Fruit fly (Drosophila melanogaster) whole organism, wandering third instar larva: ENCODE measurements around the gene TwdlS.

Experiments used
- Abd-B ChIP-seq: fragments of >200 bp; optimal IDR thresholded peaks from 2 replicates; lab custom pipeline; 2017; ENCODE audit warnings: missing biosample characterization, missing genetic modification characterization
- CrebA ChIP-seq: fragments of 200-800 bp; sonication (Bioruptor generic); optimal IDR thresholded peaks from 2 replicates; lab custom pipeline; 2016; ENCODE audit warnings: missing biosample characterization, mild to moderate bottlenecking, missing genetic modification characterization, borderline replicate concordance
- Dfd ChIP-seq: fragments of >200 bp; optimal IDR thresholded peaks from 2 replicates; lab custom pipeline; 2017; ENCODE audit warnings: missing biosample characterization, missing genetic modification characterization
- Dif ChIP-seq: fragments of 200-275, 200-300 bp; sonication (Bioruptor generic); optimal IDR thresholded peaks from 2 replicates; lab custom pipeline; 2018; ENCODE audit warnings: missing biosample characterization, missing genetic modification characterization; ENCODE audit not compliant: partially characterized antibody
- GATAd ChIP-seq: sonication (Bioruptor generic); optimal IDR thresholded peaks from 2 replicates; lab custom pipeline; 2016; ENCODE audit warnings: missing biosample characterization, missing genetic modification characterization
- HLH106 ChIP-seq: fragments of 200-800 bp; optimal IDR thresholded peaks from 3 replicates; lab custom pipeline; 2019; ENCODE audit warnings: missing biosample characterization, mild to moderate bottlenecking, missing genetic modification characterization, moderate library complexity
- Hnf4 ChIP-seq: fragments of 200-800 bp; sonication (Bioruptor generic); optimal IDR thresholded peaks from 2 replicates; lab custom pipeline; 2016; ENCODE audit warnings: missing biosample characterization, mild to moderate bottlenecking, missing genetic modification characterization
- Hr78 ChIP-seq: fragments of >200 bp; optimal IDR thresholded peaks from 2 replicates; lab custom pipeline; 2017; ENCODE audit warnings: missing biosample characterization, missing genetic modification characterization
- Hr83 ChIP-seq: fragments of 200-300 bp; sonication (Bioruptor generic); optimal IDR thresholded peaks from 2 replicates; lab custom pipeline; 2016; ENCODE audit warnings: missing biosample characterization, mild to moderate bottlenecking, missing genetic modification characterization, moderate library complexity; ENCODE audit not compliant: poor library complexity, severe bottlenecking
- Jra ChIP-seq: sonication (Bioruptor generic); optimal IDR thresholded peaks from 2 replicates; lab custom pipeline; 2016; ENCODE audit warnings: missing biosample characterization, missing genetic modification characterization
- Mio ChIP-seq: sonication (Bioruptor generic); optimal IDR thresholded peaks from 2 replicates; lab custom pipeline; 2016; ENCODE audit warnings: missing biosample characterization, missing genetic modification characterization
- Myc ChIP-seq: fragments of >200 bp; optimal IDR thresholded peaks from 2 replicates; lab custom pipeline; 2017
- N ChIP-seq: fragments of >200 bp; optimal IDR thresholded peaks from 2 replicates; lab custom pipeline; 2018; ENCODE audit warnings: missing biosample characterization, missing external identifiers, missing genetic modification characterization
- OdsH ChIP-seq: fragments of 200-800 bp; sonication (Bioruptor generic); optimal IDR thresholded peaks from 2 replicates; lab custom pipeline; 2016; ENCODE audit warnings: missing biosample characterization, mild to moderate bottlenecking, missing genetic modification characterization
- Rel ChIP-seq, 2 experiments: fragments of 200-800 bp; sonication (Bioruptor generic) in 1 of 2; optimal IDR thresholded peaks; 2 replicates in 1 of 2; 3 replicates in 1 of 2; lab custom pipeline; 2016 to 2019; ENCODE audit warnings: mild to moderate bottlenecking in 2 of 2, missing biosample characterization in 2 of 2, missing genetic modification characterization in 2 of 2, moderate library complexity in 1 of 2
- Vsx2 ChIP-seq: fragments of 200-300, 225-300 bp; sonication (Bioruptor generic); optimal IDR thresholded peaks from 2 replicates; lab custom pipeline; 2018; ENCODE audit warnings: missing biosample characterization, missing genetic modification characterization; ENCODE audit not compliant: partially characterized antibody
- br ChIP-seq: fragments of 200-800 bp; sonication (Bioruptor generic); optimal IDR thresholded peaks from 2 replicates; lab custom pipeline; 2016; ENCODE audit warnings: missing biosample characterization, missing genetic modification characterization
- dl ChIP-seq, 2 experiments: fragments of 175-275, 200-275 bp in 1 of 2; fragments of 200-275 bp in 1 of 2; sonication (Bioruptor generic); optimal IDR thresholded peaks; lab custom pipeline; 2018; ENCODE audit warnings: mild to moderate bottlenecking in 2 of 2, missing biosample characterization in 2 of 2, missing genetic modification characterization in 2 of 2, moderate library complexity in 2 of 2; ENCODE audit not compliant: partially characterized antibody in 2 of 2, insufficient read depth in 1 of 2
- dmrt93B ChIP-seq: fragments of 200-800 bp; sonication (Bioruptor generic); optimal IDR thresholded peaks from 2 replicates; lab custom pipeline; 2018; ENCODE audit warnings: missing biosample characterization, mild to moderate bottlenecking, missing genetic modification characterization
- dsf ChIP-seq: sonication (Bioruptor generic); optimal IDR thresholded peaks from 2 replicates; lab custom pipeline; 2016; ENCODE audit warnings: missing biosample characterization, missing genetic modification characterization, borderline replicate concordance
- ey ChIP-seq: fragments of 200-800 bp; sonication (Bioruptor generic); optimal IDR thresholded peaks from 2 replicates; lab custom pipeline; 2016; ENCODE audit warnings: missing biosample characterization, missing genetic modification characterization
- foxo ChIP-seq, 2 experiments: fragments of 200-800 bp; sonication (Bioruptor generic); optimal IDR thresholded peaks; 2 replicates in 1 of 2; 3 replicates in 1 of 2; lab custom pipeline; 2016 to 2017; ENCODE audit warnings: missing biosample characterization in 2 of 2, missing genetic modification characterization in 2 of 2
- fru ChIP-seq: fragments of 200-800 bp; sonication (Bioruptor generic); optimal IDR thresholded peaks from 3 replicates; lab custom pipeline; 2016; ENCODE audit warnings: missing biosample characterization, mild to moderate bottlenecking, missing genetic modification characterization
- pan ChIP-seq: fragments of >200 bp; optimal IDR thresholded peaks from 2 replicates; lab custom pipeline; 2017
- psq ChIP-seq: fragments of 200-800 bp; sonication (Bioruptor generic); optimal IDR thresholded peaks from 3 replicates; lab custom pipeline; 2017; ENCODE audit warnings: missing biosample characterization, mild to moderate bottlenecking, missing genetic modification characterization, moderate library complexity
- rgr ChIP-seq: fragments of 200-800 bp; sonication (Bioruptor generic); optimal IDR thresholded peaks from 3 replicates; lab custom pipeline; 2016; ENCODE audit warnings: missing biosample characterization, mild to moderate bottlenecking, missing genetic modification characterization
- usp ChIP-seq: fragments of >200 bp; optimal IDR thresholded peaks from 2 replicates; lab custom pipeline; 2017; ENCODE audit warnings: missing biosample characterization, missing genetic modification characterization
- woc ChIP-seq: sonication (Bioruptor generic); optimal IDR thresholded peaks from 2 replicates; lab custom pipeline; 2016; ENCODE audit warnings: missing biosample characterization, mild to moderate bottlenecking, missing genetic modification characterization

TwdlS gene

DNA sequence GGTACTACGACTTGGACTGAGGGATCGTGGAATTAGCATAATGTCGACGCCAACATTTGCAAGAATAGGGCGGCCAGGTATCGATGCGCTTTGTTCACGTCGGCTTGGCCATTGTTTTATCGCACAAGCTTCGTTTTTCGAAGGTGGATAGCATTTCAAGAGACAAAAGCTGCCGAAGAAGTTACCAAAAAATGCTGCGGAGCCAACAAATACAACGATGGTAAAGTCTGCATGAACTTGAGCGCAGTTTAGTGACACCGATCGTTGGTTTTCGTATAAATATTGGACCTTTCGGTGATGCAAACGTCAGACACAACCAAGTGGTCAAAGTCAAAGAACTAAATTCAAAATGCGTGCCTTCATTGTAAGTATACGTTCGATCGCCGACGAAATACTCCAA lies 17.7 kb upstream of the TwdlS start, which contains the start of gene TwdlM:
TwdlM (plus strand) TSS at position 301 of the 400 bp plus-strand sequence.
- TF ChIP-seq dsf: no peak

DNA sequence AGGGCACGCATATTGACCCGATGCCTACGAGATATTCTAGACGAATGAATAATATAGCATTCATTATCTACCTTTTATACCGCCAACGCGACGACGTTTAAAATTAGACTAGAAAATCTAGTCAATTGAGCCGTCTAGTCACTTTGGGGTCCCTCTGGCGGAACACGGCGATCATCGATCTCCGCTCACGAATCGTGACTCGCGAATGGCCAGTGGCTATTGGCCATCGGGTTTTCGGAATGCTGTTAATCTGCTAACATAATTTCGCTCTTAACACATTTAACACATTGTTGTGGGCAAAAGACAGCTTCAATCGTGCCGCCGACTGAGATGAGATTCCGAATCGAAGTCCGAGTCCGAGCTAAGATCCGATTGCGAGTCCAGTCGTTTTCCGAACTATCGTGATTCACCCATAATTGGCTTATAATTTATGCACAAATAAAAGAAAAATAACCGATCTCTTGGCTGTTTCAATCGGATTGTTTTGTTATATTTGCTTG lies 15.1 kb upstream of the TwdlS start, which contains the start of gene TwdlP:
TwdlP (minus strand) TSS at position 51 of the 500 bp plus-strand sequence.
- no peak for TF ChIP-seq br (GFP tag; lab: Kevin White, UChicago)
- TF ChIP-seq ey (GFP tag; lab: Kevin White, UChicago): no peak
- TF ChIP-seq Hnf4 (GFP tag; lab: Kevin White, UChicago): no peak
- no peak for TF ChIP-seq GATAd (GFP tag; lab: Kevin White, UChicago)
- TF ChIP-seq Myc (lab: Kevin White, UChicago): no peak
- TF ChIP-seq Abd-B: no peak
- no peak for TF ChIP-seq Vsx2
- no peak for TF ChIP-seq woc
- no peak for TF ChIP-seq usp
- TF ChIP-seq HLH106 (tag; lab: Kevin White, UChicago): no peak
- TF ChIP-seq pan (lab: Kevin White, UChicago): no peak
- no peak for TF ChIP-seq Rel (GFP tag; optimal IDR thresholded peaks at IDR 0.05; lab: Kevin White, UChicago)
- no peak for TF ChIP-seq Rel (tag; optimal IDR thresholded peaks at IDR 0.05; lab: Kevin White, UChicago)
- TF ChIP-seq rgr: no peak
- no peak for TF ChIP-seq Dfd
- TF ChIP-seq psq (GFP tag; lab: Kevin White, UChicago): no peak
- no peak for TF ChIP-seq dsf
- TF ChIP-seq Hr83: no peak

DNA sequence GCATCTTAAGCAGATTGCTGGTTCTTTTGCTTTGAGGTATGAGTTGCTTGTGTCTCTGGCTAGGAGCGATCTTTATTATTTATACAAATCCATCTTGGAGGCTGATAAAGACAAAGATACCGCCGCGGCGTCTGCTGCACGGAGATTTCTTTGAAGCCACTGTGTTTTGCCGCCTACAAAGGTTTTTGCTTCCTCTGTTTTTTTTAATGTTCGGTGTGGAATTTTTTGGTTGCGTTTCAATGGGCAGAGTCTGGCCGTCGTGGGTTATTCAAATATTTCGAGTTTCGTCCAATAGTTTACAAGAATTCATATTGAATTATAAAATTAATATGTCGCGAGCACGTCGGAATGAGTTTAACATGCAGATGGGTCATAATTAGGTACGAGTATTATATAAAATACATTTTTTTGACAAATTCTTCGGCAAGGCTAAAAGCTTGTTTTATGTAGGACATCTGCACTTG lies 13.0 kb upstream of the TwdlS start, which contains the start of gene TwdlB:
TwdlB (minus strand) TSS at position 51 of the 464 bp plus-strand sequence.
- TF ChIP-seq foxo (GFP tag; optimal IDR thresholded peaks at IDR 0.05; lab: Kevin White, UChicago): no peak
- no peak for TF ChIP-seq Hr83
- no peak for TF ChIP-seq woc
- no peak for TF ChIP-seq pan (lab: Kevin White, UChicago)
- no peak for TF ChIP-seq fru (GFP tag; lab: Kevin White, UChicago)
- TF ChIP-seq CrebA (GFP tag; lab: Kevin White, UChicago): no peak

DNA sequence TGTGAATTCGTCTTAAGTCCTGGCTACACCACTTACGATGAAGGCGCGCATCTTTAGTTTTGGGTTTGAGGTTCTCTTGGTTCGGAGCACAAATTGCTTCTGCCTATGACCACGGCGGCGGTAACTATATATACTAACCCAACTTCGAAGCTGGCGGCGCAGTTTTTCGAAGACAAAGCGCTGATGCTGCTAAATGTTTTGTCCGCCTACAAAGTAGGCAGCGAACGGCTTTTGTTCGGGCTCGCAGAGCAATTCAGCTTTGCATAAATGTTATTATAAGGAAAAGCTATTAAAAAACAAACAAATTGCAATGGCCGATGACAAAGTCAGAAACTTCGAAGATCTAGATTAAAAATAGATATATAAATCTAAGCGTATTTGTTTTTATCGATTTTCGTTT lies 10.9 kb upstream of the TwdlS start, which contains the start of gene TwdlL:
TwdlL (minus strand) TSS at position 101 of the 400 bp plus-strand sequence.
- TF ChIP-seq fru (GFP tag; lab: Kevin White, UChicago): no peak
- no peak for TF ChIP-seq Mio (GFP tag; lab: Kevin White, UChicago)
- TF ChIP-seq, all 38 proteins: peak for 0

DNA sequence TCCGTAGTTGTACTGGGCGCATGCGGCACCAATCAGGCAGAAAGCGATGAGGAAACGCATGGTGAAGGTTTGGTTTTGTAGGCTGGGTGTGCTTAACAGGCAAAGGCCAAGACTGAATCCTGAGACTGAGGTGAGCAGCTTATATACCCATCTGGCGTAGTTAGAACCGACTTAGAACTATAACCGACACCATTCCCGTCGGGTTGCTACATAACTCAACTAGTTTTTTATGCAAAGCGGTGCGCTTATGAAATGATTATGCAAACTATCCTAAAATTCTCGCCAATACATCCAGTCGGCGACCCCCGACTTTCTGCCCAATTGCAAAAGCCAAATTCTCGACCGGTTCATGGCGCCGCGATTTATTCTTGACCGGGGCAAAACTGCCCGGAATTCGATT lies 9.8 kb upstream of the TwdlS start, which contains the start of gene TwdlO:
TwdlO (minus strand) TSS at position 101 of the 400 bp plus-strand sequence.
- no peak for TF ChIP-seq Myc (lab: Kevin White, UChicago)
- no peak for TF ChIP-seq Hr78 (GFP tag; lab: Kevin White, UChicago)
- TF ChIP-seq CrebA (GFP tag; lab: Kevin White, UChicago): no peak
- TF ChIP-seq GATAd (GFP tag; lab: Kevin White, UChicago): no peak

DNA sequence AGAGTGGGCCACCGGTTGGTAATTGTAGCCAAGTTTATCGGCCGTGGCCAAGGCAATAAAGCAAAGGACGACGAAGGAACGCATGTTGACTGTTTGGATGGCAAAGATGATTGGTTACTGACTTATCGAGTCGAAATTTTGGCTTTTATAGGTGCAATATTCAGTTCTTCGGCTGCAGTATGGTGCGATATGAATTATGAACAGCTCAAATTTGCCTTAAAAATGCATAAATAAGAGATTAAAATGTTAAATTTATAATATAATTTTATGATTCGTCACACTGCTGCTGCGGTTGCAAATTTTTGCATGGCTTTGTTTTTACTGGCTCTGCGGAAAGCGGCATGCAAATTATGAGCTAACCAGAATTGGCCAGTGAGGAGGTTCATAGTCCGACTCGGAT lies 7.9 kb upstream of the TwdlS start, which contains the start of gene TwdlK:
TwdlK (minus strand) TSS at position 101 of the 400 bp plus-strand sequence.
- TF ChIP-seq psq (GFP tag; lab: Kevin White, UChicago) (no peak), foxo (GFP tag; optimal IDR thresholded peaks at IDR 0.05; lab: Kevin White, UChicago) (no peak), rgr (no peak), Dfd (no peak), dmrt93B (no peak), Dif (GFP tag; lab: Kevin White, UChicago) (no peak), Jra (GFP tag; lab: Kevin White, UChicago) (no peak), Myc (lab: Kevin White, UChicago) (no peak), Abd-B (no peak), OdsH (GFP tag; lab: Kevin White, UChicago) (no peak), ey (GFP tag; lab: Kevin White, UChicago) (no peak), N (no peak), Hr83 (no peak), pan (lab: Kevin White, UChicago) (no peak), dl (GFP tag; optimal IDR thresholded peaks at IDR 0.05; lab: Kevin White, UChicago; ENCODE audit: insufficient read depth in 1 of 2, partially characterized antibody in 2 of 2) (no peak), br (GFP tag; lab: Kevin White, UChicago) (no peak)
